Worm (Caenorhabditis elegans): ENCODE results near the gene clec-222.

Gene clec-222

ce11 chrV:11250735-11251134, 20.4 kb upstream of the clec-222 start, which contains the start of gene T19B10.12:
Gene T19B10.12 (plus strand): TSS chrV:11251035.
- TF ChIP-seq madf-10 (tag; optimal IDR thresholded peaks at IDR 0.05) (no peak), snpc-1.1 (tag; optimal IDR thresholded peaks at IDR 0.05; ENCODE audit: insufficient read depth) (no peak), hmg-1.2 (GFP tag; IDR thresholded peaks at IDR 0.05) (no peak), snpc-4 (GFP tag; optimal IDR thresholded peaks at IDR 0.05) (no peak), snpc-4 (tag; optimal IDR thresholded peaks at IDR 0.05) (no peak), sea-2 (GFP tag; IDR thresholded peaks at IDR 0.05) (no peak), F55B11.4 (tag; optimal IDR thresholded peaks at IDR 0.05; ENCODE audit: borderline replicate concordance, insufficient read depth) (no peak)

- TF ChIP-seq B0261.1 (tag; optimal IDR thresholded peaks at IDR 0.05) (no peak), zim-3 (tag; optimal IDR thresholded peaks at IDR 0.05) (no peak), egl-44 (GFP tag; IDR thresholded peaks at IDR 0.05) (no peak), F39B2.1 (GFP tag; IDR thresholded peaks at IDR 0.05) (no peak), Y56A3A.18 (GFP tag; IDR thresholded peaks at IDR 0.05) (no peak), F57C9.4 (tag; optimal IDR thresholded peaks at IDR 0.05) (no peak), nfya-2 (GFP tag; IDR thresholded peaks at IDR 0.05) (no peak), chd-7 (tag; optimal IDR thresholded peaks at IDR 0.05) (no peak), pbrm-1 (GFP tag; IDR thresholded peaks at IDR 0.05) (no peak), B0019.2 (GFP tag; conservative IDR thresholded peaks at IDR 0.05) (no peak), hlh-26 (GFP tag; conservative IDR thresholded peaks at IDR 0.05) (no peak), K11D2.4 (GFP tag; IDR thresholded peaks at IDR 0.05) (no peak), sdz-38 (tag; optimal IDR thresholded peaks at IDR 0.05) (no peak)
These were observed 19.4 kb upstream of the clec-222 start for ce11 chrV:11251798-11252197.

- TF ChIP-seq Y53F4B.3 (GFP tag; IDR thresholded peaks at IDR 0.05) = no peak
- TF ChIP-seq let-607 (tag; optimal IDR thresholded peaks at IDR 0.05) = no peak
- TF ChIP-seq pbrm-1 (GFP tag; IDR thresholded peaks at IDR 0.05) = no peak
- no peak for TF ChIP-seq F10E7.11 (tag; optimal IDR thresholded peaks at IDR 0.05)
These were observed 18.7 kb upstream of the clec-222 start, which contains the start of gene srsx-33 for ce11 chrV:11252429-11252828. Gene srsx-33 (minus strand): TSS chrV:11252529.

ce11 chrV:11254980-11255379, 16.2 kb upstream of the clec-222 start, which contains the start of gene srsx-31:
Gene srsx-31 (minus strand): TSS chrV:11255080.
- TF ChIP-seq die-1 (tag; optimal IDR thresholded peaks at IDR 0.05) = no peak
- TF ChIP-seq let-526 (GFP tag; IDR thresholded peaks at IDR 0.05) = no peak
- TF ChIP-seq aptf-2 (GFP tag; conservative IDR thresholded peaks at IDR 0.05) = no peak
- no peak for TF ChIP-seq ztf-28 (GFP tag; IDR thresholded peaks at IDR 0.05)
- no peak for TF ChIP-seq ceh-79 (tag; optimal IDR thresholded peaks at IDR 0.05)

ce11 chrV:11258896-11259295, 12.3 kb upstream of the clec-222 start, which contains the start of gene lgc-36:
Gene lgc-36 (minus strand): TSS chrV:11258996.
- TF ChIP-seq xnd-1 (tag; optimal IDR thresholded peaks at IDR 0.05) = no peak
- TF ChIP-seq ztf-3 (GFP tag; optimal IDR thresholded peaks at IDR 0.05) = no peak
- no peak for TF ChIP-seq mcd-1 (GFP tag; IDR thresholded peaks at IDR 0.05)
- no peak for TF ChIP-seq pha-4 (tag; optimal IDR thresholded peaks at IDR 0.05)
- no peak for TF ChIP-seq T07F8.4 (tag; optimal IDR thresholded peaks at IDR 0.05)
- TF ChIP-seq T26A5.8 (tag; optimal IDR thresholded peaks at IDR 0.05) = no peak
- TF ChIP-seq Y67H2A.10 (GFP tag; conservative IDR thresholded peaks at IDR 0.05) = no peak
- TF ChIP-seq efl-1 (GFP tag; optimal IDR thresholded peaks at IDR 0.05) = no peak

Data from whole organism, young adult.